Fruit fly (Drosophila melanogaster): ENCODE data around the gene CG34180.

CG34180 gene

dm6 chr2L:6031838-6032237 is 28.5 kb upstream of the CG34180 start:
- no peak for TF ChIP-seq CG3919 (GFP tag; optimal IDR thresholded peaks at IDR 0.05)
- peak; percentile 59; the same call in 2 of the 3 replicates for TF ChIP-seq eg (GFP tag; IDR thresholded peaks at IDR 0.05)
- no peak for TF ChIP-seq Hr38 (GFP tag; optimal IDR thresholded peaks at IDR 0.05)
- no peak for TF ChIP-seq CG16779 (tag; optimal IDR thresholded peaks at IDR 0.05)
- peak; percentile 27 for TF ChIP-seq achi (GFP tag; optimal IDR thresholded peaks at IDR 0.05)
- peak; percentile 44 for TF ChIP-seq CG31627 (GFP tag; optimal IDR thresholded peaks at IDR 0.05)
- no peak for TF ChIP-seq dsx (GFP tag; optimal IDR thresholded peaks at IDR 0.05; ENCODE audit: poor library complexity, severe bottlenecking)
- peak; percentile 20 for TF ChIP-seq CG1621 (tag; optimal IDR thresholded peaks at IDR 0.05)
- peak; percentile 45 for TF ChIP-seq esn (GFP tag; optimal IDR thresholded peaks at IDR 0.05)
- peak; percentile 12 for TF ChIP-seq acj6 (GFP tag; optimal IDR thresholded peaks at IDR 0.05)
- peak; percentile 49 for TF ChIP-seq CG32006 (GFP tag; optimal IDR thresholded peaks at IDR 0.05)
- TF ChIP-seq CG8119 (GFP tag; IDR thresholded peaks at IDR 0.05) = peak; percentile 56
- TF ChIP-seq Met (GFP tag; optimal IDR thresholded peaks at IDR 0.05) = no peak
- no peak for TF ChIP-seq Ets21C (GFP tag; optimal IDR thresholded peaks at IDR 0.05)
- no peak for TF ChIP-seq Hr4 (GFP tag; optimal IDR thresholded peaks at IDR 0.05)
- TF ChIP-seq fd85E (GFP tag; optimal IDR thresholded peaks at IDR 0.05) = no peak
- TF ChIP-seq CG4318 (GFP tag; optimal IDR thresholded peaks at IDR 0.05) = no peak
- peak; percentile 49 for TF ChIP-seq CG15336 (GFP tag; IDR thresholded peaks at IDR 0.05)
- no peak for TF ChIP-seq ss (GFP tag; optimal IDR thresholded peaks at IDR 0.05)
- peak; percentile 86 for TF ChIP-seq Eip78C (GFP tag)
- TF ChIP-seq Sox102F (GFP tag; optimal IDR thresholded peaks at IDR 0.05) = no peak
- peak; percentile 59 for TF ChIP-seq Ets96B (tag; optimal IDR thresholded peaks at IDR 0.05)
- TF ChIP-seq salr (GFP tag; optimal IDR thresholded peaks at IDR 0.05) = no peak
- no peak for TF ChIP-seq vri (GFP tag; optimal IDR thresholded peaks at IDR 0.05)
- peak; percentile 45 for TF ChIP-seq Hr39 (GFP tag; optimal IDR thresholded peaks at IDR 0.05)
- TF ChIP-seq CG10669 (GFP tag; optimal IDR thresholded peaks at IDR 0.05) = no peak
- TF ChIP-seq CG11762 (GFP tag; optimal IDR thresholded peaks at IDR 0.05; ENCODE audit: insufficient read depth) = no peak
- TF ChIP-seq CG6163 (GFP tag; IDR thresholded peaks at IDR 0.05) = peak; percentile 73
- TF ChIP-seq CG6792 (GFP tag; optimal IDR thresholded peaks at IDR 0.05) = peak; percentile 23
- peak; percentile 91 for TF ChIP-seq svp (GFP tag)
- TF ChIP-seq lz (GFP tag; optimal IDR thresholded peaks at IDR 0.05) = peak; percentile 40
- TF ChIP-seq CG11902 (GFP tag; optimal IDR thresholded peaks at IDR 0.05) = peak; percentile 8
- TF ChIP-seq fd59A (GFP tag; optimal IDR thresholded peaks at IDR 0.05) = peak; percentile 10
- TF ChIP-seq Eip93F (GFP tag; optimal IDR thresholded peaks at IDR 0.05) = no peak
- no peak for TF ChIP-seq CG6854 (GFP tag; optimal IDR thresholded peaks at IDR 0.05)
- TF ChIP-seq Lpt (GFP tag; optimal IDR thresholded peaks at IDR 0.05) = no peak
- peak; percentile 61 for TF ChIP-seq CG3032 (tag; optimal IDR thresholded peaks at IDR 0.05)
- TF ChIP-seq CG34406 (GFP tag; optimal IDR thresholded peaks at IDR 0.05) = peak; percentile 19
- no peak for TF ChIP-seq cyc (GFP tag; optimal IDR thresholded peaks at IDR 0.05)
- TF ChIP-seq dac (GFP tag; optimal IDR thresholded peaks at IDR 0.05) = no peak
- peak; percentile 12 for TF ChIP-seq CG8632 (GFP tag; optimal IDR thresholded peaks at IDR 0.05)
- TF ChIP-seq CG6808 (GFP tag; optimal IDR thresholded peaks at IDR 0.05) = peak; percentile 50
- peak; percentile 35 for TF ChIP-seq topi (GFP tag; optimal IDR thresholded peaks at IDR 0.05)
- TF ChIP-seq Sox14 (GFP tag; optimal IDR thresholded peaks at IDR 0.05) = peak; percentile 36
- TF ChIP-seq CG11294 (GFP tag; IDR thresholded peaks at IDR 0.05) = 0 out of 2 replicates have a peak, but pooled peaks have one; percentile 7
- peak; percentile 36 for TF ChIP-seq pdm3 (GFP tag; optimal IDR thresholded peaks at IDR 0.05)
- peak; percentile 9 for TF ChIP-seq CG9139 (GFP tag; optimal IDR thresholded peaks at IDR 0.05)
- TF ChIP-seq CG7368 (GFP tag; optimal IDR thresholded peaks at IDR 0.05) = no peak
- no peak for TF ChIP-seq fkh (GFP tag; optimal IDR thresholded peaks at IDR 0.05)
- peak; percentile 48 for TF ChIP-seq Eip75B (GFP tag; optimal IDR thresholded peaks at IDR 0.05)
- no peak for TF ChIP-seq CG10631 (GFP tag; optimal IDR thresholded peaks at IDR 0.05)
- peak; percentile 13; the same call in 1 of the 2 replicates for TF ChIP-seq Gug (GFP tag; IDR thresholded peaks at IDR 0.05)
- peak; percentile 41 for TF ChIP-seq net (GFP tag; optimal IDR thresholded peaks at IDR 0.05)
